Worm (Caenorhabditis elegans) whole organism, L4/young adult: ENCODE data around the gene F28H7.8.

ENCODE experiments used
- W03F9.2 ChIP-seq: fragments of 150-350 bp; optimal IDR thresholded peaks from 2 replicates; lab custom pipeline; 2014; ENCODE audit warnings: missing biosample characterization, missing genetic modification characterization
- dao-5 ChIP-seq: sonication (generic microtip); optimal IDR thresholded peaks from 2 replicates; lab custom pipeline; 2016; ENCODE audit warnings: missing genotype, missing genetic modification characterization, moderate library complexity, missing compliant biosample characterization

- TF ChIP-seq dao-5 (tag; lab: Kevin White, UChicago) (no peak), W03F9.2 (no peak)
These were observed 17.8 kb downstream of the F28H7.8 start, which contains the start of gene D1054.5 for ce11 chrV:10776528-10777055.
